Fruit fly (Drosophila melanogaster) whole organism, embryonic: Measurements from ENCODE around the gene CG13837.

ENCODE experiments used
- CG12744 ChIP-seq: fragments of 200-800 bp; sonication (Bioruptor generic); optimal IDR thresholded peaks from 2 replicates; lab custom pipeline; 2016; ENCODE audit warnings: missing biosample characterization, missing genetic modification characterization
- CG13287 ChIP-seq: fragments of 200-800 bp; sonication (Bioruptor generic); IDR thresholded peaks from 2 replicates; pipeline ENCODE4 v1.3.6; 2022; ENCODE audit warnings: missing biosample characterization, missing genetic modification characterization; ENCODE audit not compliant: partially characterized antibody
- CG13424 ChIP-seq: fragments of 200-800 bp; sonication (Bioruptor generic); optimal IDR thresholded peaks from 2 replicates; lab custom pipeline; 2019; ENCODE audit warnings: missing biosample characterization, mild to moderate bottlenecking, missing genetic modification characterization, moderate library complexity
- CG15601 ChIP-seq: fragments of 200-800 bp; sonication (Bioruptor generic); optimal IDR thresholded peaks from 3 replicates; lab custom pipeline; 2019; ENCODE audit warnings: missing biosample characterization, mild to moderate bottlenecking, missing genetic modification characterization, moderate library complexity
- CG18476 ChIP-seq: fragments of 200-800 bp; sonication (Bioruptor generic); optimal IDR thresholded peaks from 2 replicates; lab custom pipeline; 2016; ENCODE audit warnings: missing biosample characterization, mild to moderate bottlenecking, missing genetic modification characterization
- CG18764 ChIP-seq: fragments of 200-800 bp; sonication (Bioruptor generic); optimal IDR thresholded peaks from 3 replicates; lab custom pipeline; 2016; ENCODE audit warnings: missing biosample characterization, missing genetic modification characterization
- CG30020 ChIP-seq: fragments of 200-800 bp; optimal IDR thresholded peaks from 2 replicates; lab custom pipeline; 2019; ENCODE audit warnings: missing biosample characterization, mild to moderate bottlenecking, missing genetic modification characterization, moderate library complexity
- CG30431 ChIP-seq: fragments of 200-800 bp; sonication (Bioruptor generic); optimal IDR thresholded peaks from 2 replicates; lab custom pipeline; 2017; ENCODE audit warnings: missing biosample characterization, missing genetic modification characterization
- CG31365 ChIP-seq: fragments of 200-800 bp; sonication (Bioruptor generic); optimal IDR thresholded peaks from 2 replicates; lab custom pipeline; 2018; ENCODE audit warnings: missing biosample characterization, mild to moderate bottlenecking, missing genetic modification characterization
- CG33213 ChIP-seq: fragments of 200-800 bp; sonication (Bioruptor generic); optimal IDR thresholded peaks from 3 replicates; lab custom pipeline; 2016; ENCODE audit warnings: missing biosample characterization, missing genetic modification characterization
- CG4282 ChIP-seq: fragments of 200-800 bp; sonication (Bioruptor generic); optimal IDR thresholded peaks from 2 replicates; lab custom pipeline; 2016; ENCODE audit warnings: missing biosample characterization, missing genetic modification characterization
- CG4360 ChIP-seq: fragments of 200-800 bp; sonication (Bioruptor generic); IDR thresholded peaks from 2 replicates; pipeline ENCODE4 v1.3.6; 2022; ENCODE audit warnings: missing biosample characterization, missing genetic modification characterization
- CG6175 ChIP-seq: fragments of 200-800 bp; sonication (Bioruptor generic); IDR thresholded peaks from 3 replicates; pipeline ENCODE4 v1.3.6; 2022; ENCODE audit warnings: missing biosample characterization, missing genetic modification characterization
- CG6654 ChIP-seq: fragments of 200-800 bp; sonication (Bioruptor generic); optimal IDR thresholded peaks from 2 replicates; lab custom pipeline; 2017; ENCODE audit warnings: missing biosample characterization, mild to moderate bottlenecking, missing genetic modification characterization
- CG7786 ChIP-seq: fragments of 200-800 bp; sonication (Bioruptor generic); optimal IDR thresholded peaks from 2 replicates; lab custom pipeline; 2016; ENCODE audit warnings: missing biosample characterization, missing genetic modification characterization
- CG8290 ChIP-seq, 3 experiments: fragments of 200-800 bp; sonication (Bioruptor generic); optimal IDR thresholded peaks; 2 replicates each; lab custom pipeline; 2016 to 2019; ENCODE audit warnings: missing biosample characterization in 3 of 3, missing genetic modification characterization in 3 of 3, mild to moderate bottlenecking in 2 of 3, moderate library complexity in 1 of 3
- CG8924 ChIP-seq: fragments of 200-800 bp; optimal IDR thresholded peaks from 3 replicates; lab custom pipeline; 2019; ENCODE audit warnings: missing biosample characterization, mild to moderate bottlenecking, missing genetic modification characterization, moderate library complexity
- CG9609 ChIP-seq: fragments of 200-800 bp; sonication (Bioruptor generic); optimal IDR thresholded peaks from 3 replicates; lab custom pipeline; 2016; ENCODE audit warnings: missing biosample characterization, missing genetic modification characterization
- Doc2 ChIP-seq: fragments of 200-800 bp; sonication (Bioruptor generic); IDR thresholded peaks from 2 replicates; pipeline ENCODE4 v1.3.6; 2022; ENCODE audit warnings: missing biosample characterization, missing genetic modification characterization
- Dp ChIP-seq: fragments of 200-800 bp; sonication (Bioruptor generic); optimal IDR thresholded peaks from 2 replicates; lab custom pipeline; 2018; ENCODE audit warnings: missing biosample characterization, mild to moderate bottlenecking, missing genetic modification characterization, moderate library complexity
- MESR4 ChIP-seq: fragments of 200-800 bp; sonication (Bioruptor generic); optimal IDR thresholded peaks from 2 replicates; lab custom pipeline; 2018; ENCODE audit warnings: missing biosample characterization, mild to moderate bottlenecking, missing genetic modification characterization, moderate library complexity
- Meics ChIP-seq: fragments of 200-800 bp; sonication (Bioruptor generic); optimal IDR thresholded peaks from 2 replicates; lab custom pipeline; 2017; ENCODE audit warnings: missing biosample characterization, mild to moderate bottlenecking, missing genetic modification characterization
- Mrtf ChIP-seq: fragments of 200-800 bp; sonication (Bioruptor generic); IDR thresholded peaks from 3 replicates; pipeline ENCODE4 v1.3.6; 2022; ENCODE audit warnings: missing biosample characterization, missing genetic modification characterization
- Neu2 ChIP-seq: fragments of 200-800 bp; sonication (Bioruptor generic); optimal IDR thresholded peaks from 3 replicates; lab custom pipeline; 2016; ENCODE audit warnings: missing biosample characterization, missing genetic modification characterization, borderline replicate concordance
- Nf-YC ChIP-seq: fragments of 200-800 bp; optimal IDR thresholded peaks from 3 replicates; lab custom pipeline; 2019; ENCODE audit warnings: missing biosample characterization, mild to moderate bottlenecking, missing genetic modification characterization, moderate library complexity
- Oli ChIP-seq: fragments of 200-800 bp; sonication (Bioruptor generic); optimal IDR thresholded peaks from 2 replicates; lab custom pipeline; 2018; ENCODE audit warnings: missing biosample characterization, mild to moderate bottlenecking, missing genetic modification characterization, moderate library complexity
- Optix ChIP-seq: fragments of 200-800 bp; sonication (Bioruptor generic); IDR thresholded peaks from 3 replicates; pipeline ENCODE4 v1.3.6; 2022; ENCODE audit warnings: missing biosample characterization, missing genetic modification characterization
- Poxn ChIP-seq: fragments of 200-800 bp; sonication (Bioruptor generic); IDR thresholded peaks from 2 replicates; pipeline ENCODE4 v1.3.6; 2022; ENCODE audit warnings: missing biosample characterization, missing genetic modification characterization
- Side ChIP-seq: fragments of 200-800 bp; sonication (Bioruptor generic); optimal IDR thresholded peaks from 2 replicates; lab custom pipeline; 2016; ENCODE audit warnings: missing biosample characterization, missing genetic modification characterization
- Spps ChIP-seq: fragments of 200-800 bp; sonication (Bioruptor generic); optimal IDR thresholded peaks from 2 replicates; lab custom pipeline; 2018; ENCODE audit warnings: missing biosample characterization, mild to moderate bottlenecking, missing genetic modification characterization
- Usf ChIP-seq: fragments of 200-800 bp; sonication (Bioruptor generic); optimal IDR thresholded peaks from 2 replicates; lab custom pipeline; 2017; ENCODE audit warnings: missing genotype, missing biosample characterization, missing genetic modification characterization
- bbx ChIP-seq: fragments of 200-800 bp; sonication (Bioruptor generic); IDR thresholded peaks from 2 replicates; pipeline ENCODE4 v1.3.6; 2022; ENCODE audit warnings: missing biosample characterization, missing genetic modification characterization; ENCODE audit not compliant: partially characterized antibody
- cg ChIP-seq: fragments of 200-800 bp; sonication (Bioruptor generic); optimal IDR thresholded peaks from 3 replicates; lab custom pipeline; 2019; ENCODE audit warnings: missing biosample characterization, mild to moderate bottlenecking, missing genetic modification characterization, moderate library complexity
- chinmo ChIP-seq: fragments of 200-800 bp; sonication (Bioruptor generic); IDR thresholded peaks from 4 replicates; pipeline ENCODE4 v1.3.6; 2022; ENCODE audit warnings: missing biosample characterization, missing genetic modification characterization; ENCODE audit not compliant: partially characterized antibody
- chn ChIP-seq: fragments of 200-800 bp; sonication (Bioruptor generic); optimal IDR thresholded peaks from 2 replicates; lab custom pipeline; 2016; ENCODE audit warnings: missing biosample characterization, missing genetic modification characterization
- corto ChIP-seq: fragments of 200-800 bp; sonication (Bioruptor generic); optimal IDR thresholded peaks from 2 replicates; lab custom pipeline; 2016; ENCODE audit warnings: missing biosample characterization, mild to moderate bottlenecking, missing genetic modification characterization, moderate library complexity
- dm ChIP-seq: fragments of 200-800 bp; sonication (Bioruptor generic); optimal IDR thresholded peaks from 3 replicates; lab custom pipeline; 2016; ENCODE audit warnings: missing biosample characterization, missing genetic modification characterization
- en ChIP-seq: fragments of 200-800 bp; sonication (Bioruptor generic); optimal IDR thresholded peaks from 2 replicates; lab custom pipeline; 2016; ENCODE audit warnings: missing biosample characterization, missing genetic modification characterization
- esg ChIP-seq: fragments of 200-800 bp; sonication (Bioruptor generic); conservative IDR thresholded peaks from 2 replicates; pipeline ENCODE4 v1.3.6; 2022; ENCODE audit warnings: missing biosample characterization, missing genetic modification characterization
- eyg ChIP-seq: fragments of 200-800 bp; sonication (Bioruptor generic); optimal IDR thresholded peaks from 3 replicates; lab custom pipeline; 2016; ENCODE audit warnings: missing biosample characterization, missing genetic modification characterization
- ftz-f1 ChIP-seq: fragments of 200-800 bp; sonication (Bioruptor generic); optimal IDR thresholded peaks from 2 replicates; lab custom pipeline; 2016; ENCODE audit warnings: missing biosample characterization, missing genetic modification characterization
- gem ChIP-seq: fragments of 200-800 bp; sonication (Bioruptor generic); optimal IDR thresholded peaks from 2 replicates; lab custom pipeline; 2019; ENCODE audit warnings: missing biosample characterization, mild to moderate bottlenecking, missing genetic modification characterization, moderate library complexity
- insv ChIP-seq, 2 experiments: fragments of 200-800 bp; sonication (Bioruptor generic); optimal IDR thresholded peaks; 3 replicates each; lab custom pipeline; 2016 to 2018; ENCODE audit warnings: missing biosample characterization in 2 of 2, missing genetic modification characterization in 2 of 2
- lmd ChIP-seq: fragments of 200-800 bp; sonication (Bioruptor generic); IDR thresholded peaks from 2 replicates; pipeline ENCODE4 v1.3.6; 2022; ENCODE audit warnings: missing biosample characterization, missing genetic modification characterization
- luna ChIP-seq: fragments of 200-800 bp; sonication (Bioruptor generic); optimal IDR thresholded peaks from 2 replicates; lab custom pipeline; 2016; ENCODE audit warnings: missing biosample characterization, missing genetic modification characterization
- ssp ChIP-seq: fragments of 200-800 bp; sonication (Bioruptor generic); IDR thresholded peaks from 2 replicates; pipeline ENCODE4 v1.3.6; 2022; ENCODE audit warnings: missing biosample characterization, missing genetic modification characterization
- tap ChIP-seq: fragments of 200-800 bp; optimal IDR thresholded peaks from 3 replicates; lab custom pipeline; 2019; ENCODE audit warnings: missing biosample characterization, mild to moderate bottlenecking, missing genetic modification characterization, moderate library complexity
- toy ChIP-seq: fragments of 200-800 bp; sonication (Bioruptor generic); IDR thresholded peaks from 2 replicates; pipeline ENCODE4 v1.3.6; 2022; ENCODE audit warnings: missing biosample characterization, missing genetic modification characterization
- trem ChIP-seq: fragments of 200-800 bp; optimal IDR thresholded peaks from 3 replicates; lab custom pipeline; 2019; ENCODE audit warnings: missing biosample characterization, mild to moderate bottlenecking, missing genetic modification characterization, moderate library complexity
- z ChIP-seq: fragments of 200-800 bp; sonication (Bioruptor generic); IDR thresholded peaks from 3 replicates; pipeline ENCODE4 v1.3.6; 2022; ENCODE audit warnings: missing biosample characterization, missing genetic modification characterization
- zen ChIP-seq: fragments of 200-800 bp; sonication (Bioruptor generic); optimal IDR thresholded peaks from 3 replicates; lab custom pipeline; 2018; ENCODE audit warnings: missing biosample characterization, mild to moderate bottlenecking, missing genetic modification characterization, moderate library complexity

The CG13837 gene

dm6 chr3R:23046529-23046943 lies 2.7 kb downstream of the CG13837 start (continued):
- TF ChIP-seq gem (tag; lab: Kevin White, UChicago) (peak; percentile 67), ssp (GFP tag; lab: Robert Waterston, UW) (0 out of 2 replicates have a peak, but pooled peaks have one; percentile 12), lmd (GFP tag; lab: Robert Waterston, UW) (peak; percentile 82), Usf (GFP tag; lab: Kevin White, UChicago) (no peak), CG6654 (GFP tag; lab: Kevin White, UChicago) (no peak), chn (GFP tag; lab: Kevin White, UChicago) (peak; percentile 13), corto (GFP tag; lab: Kevin White, UChicago) (peak; percentile 74), toy (GFP tag; lab: Robert Waterston, UW) (0 out of 2 replicates have a peak, but pooled peaks have one; percentile 12), trem (tag; lab: Kevin White, UChicago) (no peak), ftz-f1 (GFP tag; lab: Kevin White, UChicago) (no peak), Optix (GFP tag; lab: Robert Waterston, UW) (0 out of 3 replicates have a peak, but pooled peaks have one; percentile 29), MESR4 (GFP tag; lab: Kevin White, UChicago) (no peak), CG30431 (GFP tag; lab: Kevin White, UChicago) (no peak), luna (GFP tag; lab: Kevin White, UChicago) (no peak), Mrtf (GFP tag; lab: Robert Waterston, UW) (peak; percentile 55; the same call in 1 of the 3 replicates), CG31365 (tag; lab: Kevin White, UChicago) (no peak), CG13424 (peak; percentile 27), cg (GFP tag; lab: Kevin White, UChicago) (peak; percentile 17), bbx (GFP tag; lab: Robert Waterston, UW) (no peak), CG9609 (peak; percentile 42), Dp (no peak), CG8924 (tag; lab: Kevin White, UChicago) (no peak), esg (GFP tag; lab: Robert Waterston, UW) (peak; percentile 49), Meics (GFP tag; lab: Kevin White, UChicago) (peak; percentile 60), Spps (tag; lab: Kevin White, UChicago) (no peak), eyg (peak; percentile 0), Neu2 (GFP tag; lab: Kevin White, UChicago) (no peak), tap (tag; lab: Kevin White, UChicago) (no peak), zen (no peak), Doc2 (GFP tag; lab: Robert Waterston, UW) (no peak), CG4360 (GFP tag; lab: Robert Waterston, UW) (no peak), Nf-YC (no peak), Side (peak; percentile 47), chinmo (peak; percentile 51; the same call in 1 of the 4 replicates), insv (GFP tag; optimal IDR thresholded peaks at IDR 0.05; lab: Kevin White, UChicago) (no peak), CG30020 (no peak), Oli (tag; lab: Kevin White, UChicago) (peak; percentile 51), CG15601 (tag; lab: Kevin White, UChicago) (no peak), CG12744 (GFP tag; lab: Kevin White, UChicago) (no peak), CG8290 (GFP tag; optimal IDR thresholded peaks at IDR 0.05; lab: Kevin White, UChicago) (no peak), CG8290 (tag; optimal IDR thresholded peaks at IDR 0.05; lab: Kevin White, UChicago) (peak in 1 of 2 experiments; percentile 77), CG18476 (GFP tag; lab: Kevin White, UChicago) (no peak), z (GFP tag; lab: Robert Waterston, UW) (no peak), CG7786 (GFP tag; lab: Kevin White, UChicago) (peak; percentile 59), CG13287 (no peak), Poxn (GFP tag; lab: Robert Waterston, UW) (no peak), CG4282 (GFP tag; lab: Kevin White, UChicago) (peak; percentile 38), dm (GFP tag; lab: Kevin White, UChicago) (no peak), CG33213 (GFP tag; lab: Kevin White, UChicago) (no peak), CG6175 (GFP tag; lab: Robert Waterston, UW) (peak; percentile 8; the same call in 1 of the 3 replicates), CG18764 (GFP tag; lab: Kevin White, UChicago) (no peak), en (GFP tag; lab: Kevin White, UChicago) (no peak)
